Fruit fly (Drosophila melanogaster) whole organism, embryonic: ENCODE results near the gene Cbl.

Experiments
- BEAF-32 ChIP-seq: fragments of 200-800 bp; sonication (Bioruptor generic); optimal IDR thresholded peaks from 3 replicates; lab custom pipeline; 2017; ENCODE audit warnings: missing biosample characterization, missing genetic modification characterization, mild to moderate bottlenecking, moderate library complexity, missing genetic modification reagents
- CG1024 ChIP-seq: fragments of 200-800 bp; sonication (Bioruptor generic); IDR thresholded peaks from 2 replicates; pipeline ENCODE4 v1.3.6; 2022; ENCODE audit warnings: missing biosample characterization, missing genetic modification characterization
- CG10267 ChIP-seq: fragments of 200-800 bp; sonication (Bioruptor generic); optimal IDR thresholded peaks from 2 replicates; lab custom pipeline; 2018; ENCODE audit warnings: missing biosample characterization, mild to moderate bottlenecking, missing genetic modification characterization, moderate library complexity
- CG11247 ChIP-seq: fragments of 200-800 bp; sonication (Bioruptor generic); IDR thresholded peaks from 2 replicates; pipeline ENCODE4 v1.3.6; 2022; ENCODE audit warnings: missing biosample characterization, missing genetic modification characterization
- CG13894 ChIP-seq: fragments of 200-800 bp; sonication (Bioruptor generic); optimal IDR thresholded peaks from 3 replicates; lab custom pipeline; 2018; ENCODE audit warnings: missing biosample characterization, mild to moderate bottlenecking, missing genetic modification characterization, moderate library complexity
- CG15269 ChIP-seq: fragments of 200-800 bp; sonication (Bioruptor generic); optimal IDR thresholded peaks from 2 replicates; lab custom pipeline; 2018; ENCODE audit warnings: missing biosample characterization, mild to moderate bottlenecking, missing genetic modification characterization, moderate library complexity
- CG1529 ChIP-seq: fragments of 200-800 bp; sonication (Bioruptor generic); optimal IDR thresholded peaks from 3 replicates; lab custom pipeline; 2018; ENCODE audit warnings: missing biosample characterization, missing genetic modification characterization
- CG17361 ChIP-seq: fragments of 200-800 bp; sonication (Bioruptor generic); IDR thresholded peaks from 3 replicates; pipeline ENCODE4 v1.3.6; 2022; ENCODE audit warnings: missing biosample characterization, missing genetic modification characterization
- CG17802 ChIP-seq: fragments of 200-800 bp; sonication (Bioruptor generic); optimal IDR thresholded peaks from 2 replicates; lab custom pipeline; 2018; ENCODE audit warnings: missing biosample characterization, mild to moderate bottlenecking, missing genetic modification characterization, moderate library complexity
- CG2199 ChIP-seq: fragments of 200-800 bp; sonication (Bioruptor generic); IDR thresholded peaks from 3 replicates; pipeline ENCODE4 v1.3.6; 2022; ENCODE audit warnings: missing biosample characterization, missing genetic modification characterization
- CG30403 ChIP-seq: fragments of 200-800 bp; sonication (Bioruptor generic); optimal IDR thresholded peaks from 3 replicates; lab custom pipeline; 2016; ENCODE audit warnings: missing biosample characterization, missing genetic modification characterization
- CG31388 ChIP-seq: fragments of 200-800 bp; sonication (Bioruptor generic); optimal IDR thresholded peaks from 2 replicates; lab custom pipeline; 2016; ENCODE audit warnings: missing biosample characterization, missing genetic modification characterization
- CG3281 ChIP-seq: fragments of 200-800 bp; sonication (Bioruptor generic); optimal IDR thresholded peaks from 3 replicates; lab custom pipeline; 2017; ENCODE audit warnings: missing biosample characterization, mild to moderate bottlenecking, missing genetic modification characterization
- CG3726 ChIP-seq: fragments of 200-800 bp; sonication (Bioruptor generic); IDR thresholded peaks from 3 replicates; pipeline ENCODE4, ENCODE4 v1.3.6; 2022; ENCODE audit warnings: missing biosample characterization, missing genetic modification characterization
- CG43689 ChIP-seq: fragments of 200-800 bp; sonication (Bioruptor generic); IDR thresholded peaks from 2 replicates; pipeline ENCODE4 v1.3.6; 2022; ENCODE audit warnings: missing biosample characterization, missing genetic modification characterization
- CG9727 ChIP-seq: fragments of 200-800 bp; sonication (Bioruptor generic); optimal IDR thresholded peaks from 3 replicates; lab custom pipeline; 2017; ENCODE audit warnings: missing biosample characterization, mild to moderate bottlenecking, missing genetic modification characterization
- CG9876 ChIP-seq: fragments of 200-800 bp; sonication (Bioruptor generic); optimal IDR thresholded peaks from 2 replicates; lab custom pipeline; 2016; ENCODE audit warnings: missing biosample characterization, missing genetic modification characterization
- Dbx ChIP-seq: fragments of 200-800 bp; sonication (Bioruptor generic); IDR thresholded peaks from 3 replicates; pipeline ENCODE4 v1.3.6; 2022; ENCODE audit warnings: missing biosample characterization, missing genetic modification characterization
- Fer2 ChIP-seq: fragments of 200-800 bp; sonication (Bioruptor generic); optimal IDR thresholded peaks from 2 replicates; lab custom pipeline; 2018; ENCODE audit warnings: missing biosample characterization, mild to moderate bottlenecking, missing genetic modification characterization, moderate library complexity
- GATAe ChIP-seq: fragments of 200-800 bp; sonication (Bioruptor generic); conservative IDR thresholded peaks from 2 replicates; pipeline ENCODE4 v1.3.6; 2022; ENCODE audit warnings: missing biosample characterization, missing genetic modification characterization
- HLH3B ChIP-seq: fragments of 200-800 bp; sonication (Bioruptor generic); IDR thresholded peaks from 2 replicates; pipeline ENCODE4 v1.3.6; 2022; ENCODE audit warnings: missing biosample characterization, missing genetic modification characterization
- HLH54F ChIP-seq: fragments of 200-800 bp; sonication (Bioruptor generic); optimal IDR thresholded peaks from 3 replicates; lab custom pipeline; 2016; ENCODE audit warnings: missing biosample characterization, missing genetic modification characterization
- Hey ChIP-seq: fragments of 200-800 bp; sonication (Bioruptor generic); optimal IDR thresholded peaks from 3 replicates; lab custom pipeline; 2018; ENCODE audit warnings: missing biosample characterization, mild to moderate bottlenecking, missing genetic modification characterization
- Lhr ChIP-seq: fragments of 200-800 bp; sonication (Bioruptor generic); optimal IDR thresholded peaks from 3 replicates; lab custom pipeline; 2017; ENCODE audit warnings: mild to moderate bottlenecking, missing biosample characterization, missing genetic modification reagents, missing genetic modification characterization
- Pdp1 ChIP-seq, 2 experiments: fragments of 200-800 bp; sonication (Bioruptor generic); optimal IDR thresholded peaks; 3 replicates each; lab custom pipeline; 2016; ENCODE audit warnings: missing biosample characterization in 2 of 2, missing genetic modification characterization in 2 of 2, mild to moderate bottlenecking in 1 of 2, moderate library complexity in 1 of 2
- Rfx ChIP-seq: fragments of 200-800 bp; sonication (Bioruptor generic); IDR thresholded peaks from 2 replicates; pipeline ENCODE4 v1.3.6; 2022; ENCODE audit warnings: missing biosample characterization, missing genetic modification characterization
- Sox100B ChIP-seq: fragments of 200-800 bp; sonication (Bioruptor generic); optimal IDR thresholded peaks from 3 replicates; lab custom pipeline; 2018; ENCODE audit warnings: missing biosample characterization, mild to moderate bottlenecking, missing genetic modification characterization
- Ssrp ChIP-seq: fragments of 200-800 bp; sonication (Bioruptor generic); optimal IDR thresholded peaks from 2 replicates; lab custom pipeline; 2018; ENCODE audit warnings: missing biosample characterization, mild to moderate bottlenecking, missing genetic modification characterization, moderate library complexity
- ato ChIP-seq: fragments of 200-800 bp; sonication (Bioruptor generic); IDR thresholded peaks from 2 replicates; pipeline ENCODE4 v1.3.6; 2022; ENCODE audit warnings: missing biosample characterization, missing genetic modification characterization; ENCODE audit not compliant: partially characterized antibody
- bab2 ChIP-seq: fragments of 200-800 bp; sonication (Bioruptor generic); optimal IDR thresholded peaks from 2 replicates; lab custom pipeline; 2016; ENCODE audit warnings: missing biosample characterization, missing genetic modification characterization
- chif ChIP-seq, 2 experiments: fragments of 200-800 bp; sonication (Bioruptor generic); optimal IDR thresholded peaks; 3 replicates each; lab custom pipeline; 2016; ENCODE audit warnings: missing biosample characterization in 2 of 2, missing genetic modification characterization in 2 of 2
- da ChIP-seq: fragments of 200-800 bp; sonication (Bioruptor generic); optimal IDR thresholded peaks from 2 replicates; lab custom pipeline; 2016; ENCODE audit warnings: missing biosample characterization, missing genetic modification characterization
- emc ChIP-seq: fragments of 200-800 bp; sonication (Bioruptor generic); optimal IDR thresholded peaks from 2 replicates; lab custom pipeline; 2016; ENCODE audit warnings: missing biosample characterization, missing genetic modification characterization
- fu2 ChIP-seq: fragments of 200-800 bp; sonication (Bioruptor generic); optimal IDR thresholded peaks from 2 replicates; lab custom pipeline; 2016; ENCODE audit warnings: missing biosample characterization, missing genetic modification characterization
- gem ChIP-seq: fragments of 200-800 bp; sonication (Bioruptor generic); optimal IDR thresholded peaks from 2 replicates; lab custom pipeline; 2019; ENCODE audit warnings: missing biosample characterization, mild to moderate bottlenecking, missing genetic modification characterization, moderate library complexity
- grau ChIP-seq: fragments of 200-800 bp; optimal IDR thresholded peaks from 3 replicates; lab custom pipeline; 2019; ENCODE audit warnings: missing biosample characterization, mild to moderate bottlenecking, missing genetic modification characterization, moderate library complexity
- hbn ChIP-seq: fragments of 200-800 bp; sonication (Bioruptor generic); IDR thresholded peaks from 2 replicates; pipeline ENCODE4 v1.3.6; 2022; ENCODE audit warnings: missing biosample characterization, missing genetic modification characterization; ENCODE audit not compliant: partially characterized antibody
- jumu ChIP-seq: fragments of 200-800 bp; sonication (Bioruptor generic); optimal IDR thresholded peaks from 3 replicates; lab custom pipeline; 2016; ENCODE audit warnings: missing biosample characterization, missing genetic modification characterization
- klu ChIP-seq: fragments of 200-800 bp; sonication (Bioruptor generic); IDR thresholded peaks from 2 replicates; pipeline ENCODE4 v1.3.6; 2022; ENCODE audit warnings: missing biosample characterization, missing genetic modification characterization
- lilli ChIP-seq: fragments of 200-800 bp; sonication (Bioruptor generic); optimal IDR thresholded peaks from 3 replicates; lab custom pipeline; 2016; ENCODE audit warnings: missing biosample characterization, missing genetic modification characterization
- maf-S ChIP-seq: fragments of 200-800 bp; sonication (Bioruptor generic); optimal IDR thresholded peaks from 2 replicates; lab custom pipeline; 2016; ENCODE audit warnings: missing biosample characterization, missing genetic modification characterization
- run ChIP-seq: fragments of 200-800 bp; sonication (Bioruptor generic); optimal IDR thresholded peaks from 3 replicates; lab custom pipeline; 2018; ENCODE audit warnings: missing biosample characterization, mild to moderate bottlenecking, missing genetic modification characterization
- schlank ChIP-seq: fragments of 200-800 bp; sonication (Bioruptor generic); optimal IDR thresholded peaks from 2 replicates; lab custom pipeline; 2018; ENCODE audit warnings: missing biosample characterization, mild to moderate bottlenecking, missing genetic modification characterization
- sd ChIP-seq: fragments of 200-800 bp; sonication (Bioruptor generic); optimal IDR thresholded peaks from 3 replicates; lab custom pipeline; 2018; ENCODE audit warnings: missing biosample characterization, mild to moderate bottlenecking, missing genetic modification characterization, moderate library complexity
- shn ChIP-seq: fragments of 200-800 bp; sonication (Bioruptor generic); optimal IDR thresholded peaks from 3 replicates; lab custom pipeline; 2016; ENCODE audit warnings: missing biosample characterization, missing genetic modification characterization
- stc ChIP-seq: fragments of 200-800 bp; sonication (Bioruptor generic); IDR thresholded peaks from 2 replicates; pipeline ENCODE4 v1.3.6; 2022; ENCODE audit warnings: missing biosample characterization, missing genetic modification characterization
- sug ChIP-seq: fragments of 200-800 bp; optimal IDR thresholded peaks from 2 replicates; lab custom pipeline; 2019; ENCODE audit warnings: missing biosample characterization, mild to moderate bottlenecking, missing genetic modification characterization, moderate library complexity
- tup ChIP-seq: fragments of 200-800 bp; sonication (Bioruptor generic); optimal IDR thresholded peaks from 2 replicates; lab custom pipeline; 2016; ENCODE audit warnings: missing biosample characterization, mild to moderate bottlenecking, missing genetic modification characterization, moderate library complexity
- zfh1 ChIP-seq: fragments of 200-800 bp; sonication (Bioruptor generic); IDR thresholded peaks from 3 replicates; pipeline ENCODE4 v1.3.6; 2022; ENCODE audit warnings: missing biosample characterization, missing genetic modification characterization

Cbl gene

dm6 chr3L:8452986-8453385 lies 28.2 kb downstream of the Cbl start (continued):
- TF ChIP-seq CG2199 (GFP tag; lab: Robert Waterston, UW) = no peak
- TF ChIP-seq CG11247 (GFP tag; lab: Robert Waterston, UW) = no peak
- no peak for TF ChIP-seq HLH54F (GFP tag; lab: Kevin White, UChicago)
- no peak for TF ChIP-seq CG31388 (GFP tag; lab: Kevin White, UChicago)
- TF ChIP-seq Ssrp (tag; lab: Kevin White, UChicago) = no peak
- no peak for TF ChIP-seq CG43689 (GFP tag; lab: Robert Waterston, UW)
- TF ChIP-seq jumu (GFP tag; lab: Kevin White, UChicago) = no peak
- TF ChIP-seq lilli (GFP tag; lab: Kevin White, UChicago) = no peak
- TF ChIP-seq CG9876 (GFP tag; lab: Kevin White, UChicago) = no peak
- TF ChIP-seq CG1529 (GFP tag; lab: Kevin White, UChicago) = no peak
- no peak for TF ChIP-seq shn (GFP tag; lab: Kevin White, UChicago)
- no peak for TF ChIP-seq Fer2 (tag; lab: Kevin White, UChicago)
- no peak for TF ChIP-seq emc (GFP tag; lab: Kevin White, UChicago)
- 0 out of 2 replicates have a peak, but pooled peaks have one; percentile 11 for TF ChIP-seq Rfx (GFP tag; lab: Robert Waterston, UW)
- TF ChIP-seq grau (tag; lab: Kevin White, UChicago) = no peak
- peak; percentile 5 for TF ChIP-seq run (tag; lab: Kevin White, UChicago)
- TF ChIP-seq CG3726 (GFP tag; lab: Robert Waterston, UW) = no peak
- TF ChIP-seq CG9727 (GFP tag; lab: Kevin White, UChicago) = no peak
- TF ChIP-seq ato (GFP tag; lab: Robert Waterston, UW) = no peak
- TF ChIP-seq CG17361 (GFP tag; lab: Robert Waterston, UW) = no peak
- no peak for TF ChIP-seq stc (GFP tag; lab: Robert Waterston, UW)
- TF ChIP-seq CG17802 (tag; lab: Kevin White, UChicago) = no peak
- no peak for TF ChIP-seq zfh1
- 0 out of 2 replicates have a peak, but pooled peaks have one; percentile 18 for TF ChIP-seq GATAe (GFP tag; lab: Robert Waterston, UW)
- TF ChIP-seq Sox100B (GFP tag; lab: Kevin White, UChicago) = no peak
- no peak for TF ChIP-seq schlank (tag; lab: Kevin White, UChicago)
- TF ChIP-seq da = no peak
- TF ChIP-seq chif (GFP tag; optimal IDR thresholded peaks at IDR 0.05; lab: Kevin White, UChicago) = no peak
- TF ChIP-seq, all 482 proteins: peak for 12

- TF ChIP-seq CG3281 (GFP tag; lab: Kevin White, UChicago) (peak; percentile 14), Pdp1 (GFP tag; optimal IDR thresholded peaks at IDR 0.05; lab: Kevin White, UChicago) (peak in 1 of 2 experiments; percentile 97), tup (no peak), CG15269 (peak; percentile 20), CG13894 (tag; lab: Kevin White, UChicago) (no peak), sd (no peak), klu (GFP tag; lab: Robert Waterston, UW) (no peak), CG30403 (GFP tag; lab: Kevin White, UChicago) (no peak), Dbx (no peak), BEAF-32 (peak; percentile 48), HLH3B (GFP tag; lab: Robert Waterston, UW) (no peak), Lhr (no peak), bab2 (no peak), CG10267 (tag; lab: Kevin White, UChicago) (no peak), maf-S (GFP tag; lab: Kevin White, UChicago) (no peak), sug (tag; lab: Kevin White, UChicago) (peak; percentile 86), fu2 (GFP tag; lab: Kevin White, UChicago) (no peak), hbn (GFP tag; lab: Robert Waterston, UW) (no peak), CG1024 (GFP tag; lab: Robert Waterston, UW) (no peak), Hey (peak; percentile 42), gem (tag; lab: Kevin White, UChicago) (peak; percentile 4)
Measured at dm6 chr3L:8453443-8454360, 28.9 kb downstream of the Cbl start.
